Fruit fly (Drosophila melanogaster) whole organism, wandering third instar larva: ENCODE data around the gene PolrMT.

Experiments
- Hnf4 ChIP-seq: fragments of 200-800 bp; sonication (Bioruptor generic); optimal IDR thresholded peaks from 2 replicates; lab custom pipeline; 2016; ENCODE audit warnings: missing biosample characterization, mild to moderate bottlenecking, missing genetic modification characterization
- dsf ChIP-seq: sonication (Bioruptor generic); optimal IDR thresholded peaks from 2 replicates; lab custom pipeline; 2016; ENCODE audit warnings: missing biosample characterization, missing genetic modification characterization, borderline replicate concordance
- h ChIP-seq: fragments of 200-800 bp; sonication (Bioruptor generic); optimal IDR thresholded peaks from 3 replicates; lab custom pipeline; 2016; ENCODE audit warnings: missing biosample characterization, mild to moderate bottlenecking, missing genetic modification characterization

DNA sequence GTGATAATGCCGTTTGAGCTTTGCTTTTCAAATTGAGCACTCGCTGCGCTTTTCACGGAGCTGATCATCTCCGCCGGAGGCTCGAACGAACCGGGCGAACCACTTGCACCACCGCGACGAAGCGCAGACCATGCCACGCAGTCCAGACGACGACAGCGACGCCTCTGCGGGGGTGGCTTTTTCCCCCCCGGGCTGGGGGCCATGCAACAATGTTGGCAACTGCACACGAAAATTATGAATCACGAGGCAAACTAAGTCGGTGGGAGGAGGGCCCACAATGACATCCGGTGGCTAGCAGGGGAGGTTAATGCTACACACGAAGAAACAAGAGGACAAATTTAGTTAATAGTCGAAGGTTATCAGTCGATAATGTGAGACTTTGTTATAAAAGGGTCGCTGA is 51.5 kb downstream of the PolrMT start:
- TF ChIP-seq dsf (no peak), Hnf4 (GFP tag; lab: Kevin White, UChicago) (no peak), h (no peak)
